Worm (Caenorhabditis elegans): Measurements from ENCODE around the gene slt-1.

DNA sequence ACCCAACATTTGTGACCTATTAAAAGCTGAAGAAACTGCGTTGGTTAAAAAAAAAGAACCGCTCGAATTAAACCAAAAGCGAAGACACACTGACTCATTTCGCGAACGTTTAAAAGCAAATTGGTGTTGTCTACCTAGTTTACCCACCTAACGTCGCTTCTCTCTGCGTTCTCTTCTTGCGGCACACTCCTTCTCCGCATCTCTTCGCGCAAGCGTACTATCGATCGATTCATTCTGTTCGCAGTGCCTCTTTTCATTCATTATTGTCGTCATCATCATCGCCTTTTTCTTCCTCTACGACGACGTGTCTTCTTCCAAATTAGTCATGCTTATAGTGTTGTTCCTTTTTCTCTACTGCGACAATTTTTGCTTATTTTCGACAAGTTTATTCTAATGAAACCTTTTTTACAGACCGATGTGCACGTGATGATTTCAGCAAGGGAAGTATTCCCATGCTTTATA, 37.1 kb downstream of the slt-1 start, which contains the start of gene atrn-1:
- TF ChIP-seq ztf-11 (tag; optimal IDR thresholded peaks at IDR 0.05) (no peak), lin-13 (tag; optimal IDR thresholded peaks at IDR 0.05) (no peak), mep-1 (tag; optimal IDR thresholded peaks at IDR 0.05) (no peak), nhr-237 (tag; optimal IDR thresholded peaks at IDR 0.05) (no peak), hlh-1 (tag; optimal IDR thresholded peaks at IDR 0.05) (no peak), unc-62 (GFP tag; optimal IDR thresholded peaks at IDR 0.05) (no peak), pha-4 (tag; optimal IDR thresholded peaks at IDR 0.05) (no peak), ces-1 (GFP tag; optimal IDR thresholded peaks at IDR 0.05) (no peak), lsy-2 (tag; optimal IDR thresholded peaks at IDR 0.05) (no peak), sptf-1 (tag; optimal IDR thresholded peaks at IDR 0.05) (no peak), zip-8 (tag; optimal IDR thresholded peaks at IDR 0.05) (no peak), nhr-28 (tag; optimal IDR thresholded peaks at IDR 0.05) (no peak), mab-5 (tag; optimal IDR thresholded peaks at IDR 0.05) (no peak)
